Worm (Caenorhabditis elegans) whole organism, L2 larva: ENCODE measurements around the gene ptp-1.

Experiments
- C34F6.9 ChIP-seq: fragments of 150-350 bp; optimal IDR thresholded peaks from 2 replicates; lab custom pipeline; 2014; ENCODE audit warnings: missing biosample characterization, missing genetic modification characterization
- F13H6.1 ChIP-seq: sonication (generic microtip); optimal IDR thresholded peaks from 2 replicates; lab custom pipeline; 2016; ENCODE audit warnings: missing genetic modification characterization, missing compliant biosample characterization
- R02D3.7 ChIP-seq: fragments of 150-350 bp; optimal IDR thresholded peaks from 2 replicates; lab custom pipeline; 2014; ENCODE audit warnings: missing biosample characterization, missing genetic modification characterization
- Y55F3AM.14 ChIP-seq: fragments of 200-800 bp; sonication (Bioruptor generic); optimal IDR thresholded peaks from 2 replicates; lab custom pipeline; 2018; ENCODE audit warnings: mild to moderate bottlenecking, missing genetic modification characterization, missing compliant biosample characterization
- ZK546.5 ChIP-seq: sonication (generic microtip); optimal IDR thresholded peaks from 2 replicates; lab custom pipeline; 2017; ENCODE audit warnings: missing biosample characterization, missing genetic modification characterization
- alr-1 ChIP-seq: fragments of 150-350 bp; optimal IDR thresholded peaks from 2 replicates; lab custom pipeline; 2014; ENCODE audit warnings: missing biosample characterization, missing genetic modification characterization
- aly-2 ChIP-seq: fragments of 150-350 bp; optimal IDR thresholded peaks from 2 replicates; lab custom pipeline; 2014; ENCODE audit warnings: missing biosample characterization, missing genetic modification characterization
- blmp-1 ChIP-seq: sonication (generic microtip); optimal IDR thresholded peaks from 2 replicates; lab custom pipeline; 2017; ENCODE audit warnings: missing genetic modification characterization, mild to moderate bottlenecking, missing compliant biosample characterization, antibody characterized with exemption, moderate library complexity; ENCODE audit not compliant: insufficient read depth
- ceh-16 ChIP-seq: fragments of 150-350 bp; optimal IDR thresholded peaks from 2 replicates; lab custom pipeline; 2014; ENCODE audit warnings: missing biosample characterization, missing genetic modification characterization
- ceh-82 ChIP-seq: fragments of 150-350 bp; optimal IDR thresholded peaks from 2 replicates; lab custom pipeline; 2014; ENCODE audit warnings: missing biosample characterization, missing genetic modification characterization
- crh-2 ChIP-seq: sonication (generic microtip); optimal IDR thresholded peaks from 2 replicates; lab custom pipeline; 2017; ENCODE audit warnings: missing biosample characterization, missing genetic modification characterization
- dmd-4 ChIP-seq: sonication (generic microtip); optimal IDR thresholded peaks from 2 replicates; lab custom pipeline; 2017; ENCODE audit warnings: missing biosample characterization, missing genetic modification characterization
- egl-27 ChIP-seq: sonication (generic microtip); optimal IDR thresholded peaks from 3 replicates; lab custom pipeline; 2017; ENCODE audit warnings: missing biosample characterization, missing genetic modification reagents, missing genetic modification characterization
- elt-1 ChIP-seq: fragments of 150-350 bp; optimal IDR thresholded peaks from 2 replicates; lab custom pipeline; 2014; ENCODE audit warnings: missing biosample characterization, missing genetic modification characterization
- elt-3 ChIP-seq: sonication (generic microtip); optimal IDR thresholded peaks from 2 replicates; lab custom pipeline; 2017; ENCODE audit warnings: missing biosample characterization, missing genetic modification characterization
- fos-1 ChIP-seq: fragments of 150-350 bp; optimal IDR thresholded peaks from 2 replicates; lab custom pipeline; 2014; ENCODE audit warnings: missing biosample characterization, missing genetic modification characterization
- gmeb-1 ChIP-seq: fragments of 150-350 bp; optimal IDR thresholded peaks from 2 replicates; lab custom pipeline; 2014; ENCODE audit warnings: missing biosample characterization, missing genetic modification characterization
- lin-11 ChIP-seq: fragments of 150-350 bp; sonication (generic microtip); optimal IDR thresholded peaks from 2 replicates; lab custom pipeline; 2014; ENCODE audit warnings: missing biosample characterization, missing genetic modification characterization, inconsistent platforms, mixed read lengths
- lin-13 ChIP-seq: fragments of 150-350 bp; optimal IDR thresholded peaks from 2 replicates; lab custom pipeline; 2014; ENCODE audit warnings: missing biosample characterization, missing genetic modification reagents, missing genetic modification characterization
- lin-39 ChIP-seq: fragments of 150-350 bp; optimal IDR thresholded peaks from 2 replicates; lab custom pipeline; 2014; ENCODE audit warnings: missing biosample characterization, missing genetic modification reagents, missing genetic modification characterization
- lsy-2 ChIP-seq, 2 experiments: fragments of 150-350 bp in 1 of 2; sonication (generic microtip) in 1 of 2; optimal IDR thresholded peaks; 2 replicates each; lab custom pipeline; 2014 to 2017; ENCODE audit warnings: missing biosample characterization in 2 of 2, missing genetic modification characterization in 2 of 2
- mab-5 ChIP-seq: fragments of 150-350 bp; optimal IDR thresholded peaks from 2 replicates; lab custom pipeline; 2014; ENCODE audit warnings: missing biosample characterization, missing genetic modification characterization
- mbf-1 ChIP-seq: sonication (generic microtip); optimal IDR thresholded peaks from 2 replicates; lab custom pipeline; 2017; ENCODE audit warnings: missing biosample characterization, missing genetic modification characterization
- mdl-1 ChIP-seq, 2 experiments: fragments of 150-350 bp in 1 of 2; sonication (generic microtip) in 1 of 2; optimal IDR thresholded peaks; 2 replicates each; lab custom pipeline; 2017; ENCODE audit warnings: missing biosample characterization in 2 of 2, missing genetic modification characterization in 2 of 2
- nhr-10 ChIP-seq: sonication (generic microtip); optimal IDR thresholded peaks from 2 replicates; lab custom pipeline; 2017; ENCODE audit warnings: missing biosample characterization, missing genetic modification characterization
- nhr-12 ChIP-seq: fragments of 150-350 bp; optimal IDR thresholded peaks from 2 replicates; lab custom pipeline; 2014; ENCODE audit warnings: missing biosample characterization, missing genetic modification characterization
- nhr-129 ChIP-seq: fragments of 150-350 bp; optimal IDR thresholded peaks from 2 replicates; lab custom pipeline; 2014; ENCODE audit warnings: missing biosample characterization, missing genetic modification characterization
- nhr-21 ChIP-seq: fragments of 150-350 bp; optimal IDR thresholded peaks from 2 replicates; lab custom pipeline; 2014; ENCODE audit warnings: missing biosample characterization, missing genetic modification characterization
- nhr-77 ChIP-seq: fragments of 150-350 bp; optimal IDR thresholded peaks from 2 replicates; lab custom pipeline; 2014; ENCODE audit warnings: missing biosample characterization, missing genetic modification characterization
- peb-1 ChIP-seq: fragments of 150-350 bp; optimal IDR thresholded peaks from 2 replicates; lab custom pipeline; 2014; ENCODE audit warnings: missing biosample characterization, missing genetic modification characterization
- sem-4 ChIP-seq: fragments of 150-350 bp; optimal IDR thresholded peaks from 2 replicates; lab custom pipeline; 2014; ENCODE audit warnings: missing biosample characterization, missing genetic modification reagents, missing genetic modification characterization
- skn-1 ChIP-seq: sonication (generic microtip); optimal IDR thresholded peaks from 2 replicates; lab custom pipeline; 2017; ENCODE audit warnings: missing biosample characterization, missing genetic modification characterization
- sma-3 ChIP-seq: sonication (generic microtip); optimal IDR thresholded peaks from 2 replicates; lab custom pipeline; 2016; ENCODE audit warnings: missing genetic modification reagents, missing genetic modification characterization, missing compliant biosample characterization
- sma-9 ChIP-seq, 2 experiments: fragments of 150-350 bp in 1 of 2; sonication (generic microtip) in 1 of 2; optimal IDR thresholded peaks; 2 replicates each; lab custom pipeline; 2014 to 2016; ENCODE audit warnings: missing genetic modification characterization in 2 of 2, mild to moderate bottlenecking in 1 of 2, missing biosample characterization in 1 of 2, missing compliant biosample characterization in 1 of 2, missing genetic modification reagents in 1 of 2, moderate library complexity in 1 of 2
- snpc-4 ChIP-seq: fragments of 150-350 bp; optimal IDR thresholded peaks from 2 replicates; lab custom pipeline; 2014; ENCODE audit warnings: missing biosample characterization, missing genetic modification characterization
- unc-39 ChIP-seq: fragments of 150-350 bp; optimal IDR thresholded peaks from 2 replicates; lab custom pipeline; 2014; ENCODE audit warnings: missing biosample characterization, missing genetic modification characterization
- unc-55 ChIP-seq: fragments of 150-350 bp; sonication (generic microtip); optimal IDR thresholded peaks from 3 replicates; lab custom pipeline; 2014; ENCODE audit warnings: missing biosample characterization, missing genetic modification reagents, missing genetic modification characterization
- zag-1 ChIP-seq: fragments of 150-350 bp; optimal IDR thresholded peaks from 2 replicates; lab custom pipeline; 2014; ENCODE audit warnings: missing biosample characterization, missing genetic modification characterization
- ztf-1 ChIP-seq: fragments of 200-800 bp; sonication (Bioruptor generic); conservative IDR thresholded peaks from 2 replicates; pipeline ENCODE4 v1.3.6; 2022; ENCODE audit warnings: missing genetic modification characterization, missing compliant biosample characterization
- ztf-11 ChIP-seq: sonication (generic microtip); optimal IDR thresholded peaks from 2 replicates; lab custom pipeline; 2017; ENCODE audit warnings: missing biosample characterization, missing genetic modification characterization

ptp-1 gene

ce11 chrIII:3601271-3601670 is 10.7 kb downstream of the ptp-1 start (continued):
- TF ChIP-seq egl-27 (tag; lab: Kevin White, UChicago) = no peak
- no peak for TF ChIP-seq lin-13 (GFP tag; lab: Kevin White, UChicago)
- peak; percentile 12 for TF ChIP-seq sma-9 (GFP tag; optimal IDR thresholded peaks at IDR 0.05; lab: Kevin White, UChicago)
- no peak for TF ChIP-seq sma-9 (tag; optimal IDR thresholded peaks at IDR 0.05; lab: Kevin White, UChicago)
- TF ChIP-seq fos-1 (tag; lab: Kevin White, UChicago) = no peak
- no peak for TF ChIP-seq aly-2 (tag; lab: Kevin White, UChicago)
- TF ChIP-seq nhr-12 (tag; lab: Kevin White, UChicago) = no peak
- TF ChIP-seq mbf-1 = no peak
- TF ChIP-seq unc-55 (GFP tag; lab: Kevin White, UChicago) = no peak
- no peak for TF ChIP-seq sma-3
- TF ChIP-seq crh-2 (tag; lab: Kevin White, UChicago) = no peak
- no peak for TF ChIP-seq blmp-1
- TF ChIP-seq nhr-129 = peak; percentile 44
- TF ChIP-seq, all 48 proteins: peak for 5

ce11 chrIII:3605681-3606080 is 15.2 kb downstream of the ptp-1 start:
- no peak for TF ChIP-seq ztf-1
- TF ChIP-seq F13H6.1 (tag; lab: Kevin White, UChicago) = peak; percentile 17

- no peak for TF ChIP-seq ceh-16 (tag; lab: Kevin White, UChicago)
Measured at ce11 chrIII:3612387-3612786, 21.9 kb downstream of the ptp-1 start.

- TF ChIP-seq fos-1 (tag; lab: Kevin White, UChicago) = no peak
- TF ChIP-seq lin-39 (tag; lab: Kevin White, UChicago) = no peak
Measured at ce11 chrIII:3612882-3613479, 22.5 kb downstream of the ptp-1 start.

ce11 chrIII:3619621-3620261 is 29.2 kb downstream of the ptp-1 start:
- no peak for TF ChIP-seq nhr-129
- peak in 1 of 2 experiments; percentile 26 for TF ChIP-seq lsy-2 (tag; optimal IDR thresholded peaks at IDR 0.05; lab: Kevin White, UChicago)
- peak; percentile 15 for TF ChIP-seq F13H6.1 (tag; lab: Kevin White, UChicago)
- peak; percentile 37 for TF ChIP-seq C34F6.9 (tag; lab: Kevin White, UChicago)
- peak; percentile 43 for TF ChIP-seq unc-55 (GFP tag; lab: Kevin White, UChicago)
- peak; percentile 38 for TF ChIP-seq fos-1 (tag; lab: Kevin White, UChicago)
- TF ChIP-seq, all 48 proteins: peak for 5

- TF ChIP-seq elt-1 (tag; lab: Kevin White, UChicago) (no peak), lin-39 (tag; lab: Kevin White, UChicago) (no peak), fos-1 (tag; lab: Kevin White, UChicago) (no peak), mdl-1 (tag; optimal IDR thresholded peaks at IDR 0.05; lab: Kevin White, UChicago) (peak in 1 of 2 experiments; percentile 13), dmd-4 (tag; lab: Kevin White, UChicago) (no peak), ztf-1 (no peak), ceh-82 (tag; lab: Kevin White, UChicago) (no peak), gmeb-1 (tag; lab: Kevin White, UChicago) (no peak), nhr-77 (no peak), aly-2 (tag; lab: Kevin White, UChicago) (no peak), nhr-21 (tag; lab: Kevin White, UChicago) (no peak), Y55F3AM.14 (GFP tag; lab: Kevin White, UChicago) (no peak), lin-13 (GFP tag; lab: Kevin White, UChicago) (peak; percentile 14), zag-1 (tag; lab: Kevin White, UChicago) (no peak), F13H6.1 (tag; lab: Kevin White, UChicago) (peak; percentile 69), ZK546.5 (tag; lab: Kevin White, UChicago) (no peak), mbf-1 (no peak), ceh-16 (tag; lab: Kevin White, UChicago) (no peak), snpc-4 (tag; lab: Kevin White, UChicago) (peak; percentile 35), sem-4 (tag; lab: Kevin White, UChicago) (peak; percentile 3), lin-11 (peak; percentile 16), alr-1 (no peak), unc-39 (tag; lab: Kevin White, UChicago) (no peak), unc-55 (GFP tag; lab: Kevin White, UChicago) (peak; percentile 48), nhr-10 (tag; lab: Kevin White, UChicago) (no peak), elt-3 (tag; lab: Kevin White, UChicago) (no peak), ztf-11 (no peak), mab-5 (tag; lab: Kevin White, UChicago) (no peak), lsy-2 (tag; optimal IDR thresholded peaks at IDR 0.05; lab: Kevin White, UChicago) (peak in 1 of 2 experiments; percentile 37), peb-1 (tag; lab: Kevin White, UChicago) (no peak), nhr-129 (peak; percentile 14), R02D3.7 (no peak), egl-27 (tag; lab: Kevin White, UChicago) (no peak), skn-1 (tag; lab: Kevin White, UChicago) (no peak)
Measured at ce11 chrIII:3620652-3621051, 30.1 kb downstream of the ptp-1 start.
